Fruit fly (Drosophila melanogaster) whole organism, adult: Measurements from ENCODE around the gene Gr36c.

Experiments used
- CG11617 ChIP-seq: fragments of 200-800 bp; sonication (Bioruptor generic); optimal IDR thresholded peaks from 2 replicates; lab custom pipeline; 2017; ENCODE audit warnings: mild to moderate bottlenecking, missing biosample characterization, missing genetic modification reagents, missing genetic modification characterization
- CG12768 ChIP-seq: fragments of 200-800 bp; sonication (Bioruptor generic); optimal IDR thresholded peaks from 2 replicates; lab custom pipeline; 2017; ENCODE audit warnings: missing biosample characterization, missing genetic modification characterization, mild to moderate bottlenecking, moderate library complexity, missing genetic modification reagents
- CG33017 ChIP-seq: fragments of 200-800 bp; sonication (Bioruptor generic); optimal IDR thresholded peaks from 2 replicates; lab custom pipeline; 2018; ENCODE audit warnings: missing biosample characterization, mild to moderate bottlenecking, missing genetic modification characterization, moderate library complexity
- Clk ChIP-seq: fragments of 200-800 bp; sonication (Bioruptor generic); optimal IDR thresholded peaks from 2 replicates; lab custom pipeline; 2017; ENCODE audit warnings: missing biosample characterization, missing genetic modification characterization
- Crg-1 ChIP-seq: fragments of 200-800 bp; sonication (Bioruptor generic); optimal IDR thresholded peaks from 2 replicates; lab custom pipeline; 2016; ENCODE audit warnings: missing biosample characterization, missing genetic modification characterization
- bab1 ChIP-seq: fragments of 200-800 bp; sonication (Bioruptor generic); optimal IDR thresholded peaks from 3 replicates; lab custom pipeline; 2019; ENCODE audit warnings: missing biosample characterization, mild to moderate bottlenecking, missing genetic modification characterization, moderate library complexity
- cic ChIP-seq: fragments of 200-800 bp; sonication (Bioruptor generic); optimal IDR thresholded peaks from 2 replicates; lab custom pipeline; 2017; ENCODE audit warnings: missing biosample characterization, mild to moderate bottlenecking, missing genetic modification characterization, moderate library complexity
- cnc ChIP-seq, 2 experiments: fragments of >200 bp; optimal IDR thresholded peaks; 2 replicates each; lab custom pipeline; 2017
- kay ChIP-seq: fragments of 200-800 bp; sonication (Bioruptor generic); peaks from one replicate; lab custom pipeline; 2016; ENCODE audit warnings: missing biosample characterization, missing genetic modification characterization, borderline replicate concordance
- ovo ChIP-seq: fragments of 200-800 bp; sonication (Bioruptor generic); optimal IDR thresholded peaks from 2 replicates; lab custom pipeline; 2016; ENCODE audit warnings: missing biosample characterization, missing genetic modification characterization
- toe ChIP-seq: fragments of 200-800 bp; sonication (Bioruptor generic); optimal IDR thresholded peaks from 2 replicates; lab custom pipeline; 2016; ENCODE audit warnings: missing biosample characterization, missing genetic modification characterization

DNA sequence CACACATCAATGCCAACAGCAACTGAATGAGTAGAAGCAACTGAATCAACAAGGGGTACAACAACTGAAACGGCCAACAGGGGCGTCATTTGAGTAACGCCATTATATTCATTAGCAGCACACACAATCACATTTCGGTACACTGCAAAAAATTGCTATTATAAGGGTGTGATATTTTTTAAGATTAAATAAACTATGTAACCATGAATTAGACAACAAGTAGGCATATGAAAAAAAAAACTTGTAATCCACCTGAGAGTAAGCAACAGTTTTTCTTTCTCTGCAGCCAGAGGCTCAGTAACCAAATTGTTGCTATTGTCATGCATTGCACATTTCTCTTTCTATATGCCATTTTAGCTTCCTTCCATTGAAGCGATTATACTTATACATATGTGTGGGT lies 23.7 kb downstream of the Gr36c start:
- no peak for TF ChIP-seq Crg-1 (GFP tag; lab: Kevin White, UChicago)
- TF ChIP-seq CG12768 (GFP tag; lab: Kevin White, UChicago), result no peak
- TF ChIP-seq CG33017 (tag; lab: Kevin White, UChicago), result no peak
- no peak for TF ChIP-seq kay (GFP tag; lab: Kevin White, UChicago)
- TF ChIP-seq cic (GFP tag; lab: Kevin White, UChicago), result no peak
- no peak for TF ChIP-seq ovo (GFP tag; lab: Kevin White, UChicago)
- TF ChIP-seq CG11617 (GFP tag; lab: Kevin White, UChicago), result no peak
- no peak for TF ChIP-seq cnc (optimal IDR thresholded peaks at IDR 0.05; lab: Kevin White, UChicago)
- TF ChIP-seq bab1 (GFP tag; lab: Kevin White, UChicago), result no peak
- no peak for TF ChIP-seq Clk
- no peak for TF ChIP-seq toe (GFP tag; lab: Kevin White, UChicago)
